Worm (Caenorhabditis elegans) whole organism, L3 larva: ENCODE data around the gene C07G1.15.

Experiments used
- nfya-1 ChIP-seq: sonication (generic microtip); optimal IDR thresholded peaks from 2 replicates; lab custom pipeline; 2017; ENCODE audit warnings: missing genetic modification characterization, mild to moderate bottlenecking, missing compliant biosample characterization, antibody characterized with exemption, moderate library complexity; ENCODE audit not compliant: insufficient read depth
- nhr-12 ChIP-seq: fragments of 150-350 bp; optimal IDR thresholded peaks from 2 replicates; lab custom pipeline; 2014; ENCODE audit warnings: missing biosample characterization, missing genetic modification characterization

DNA sequence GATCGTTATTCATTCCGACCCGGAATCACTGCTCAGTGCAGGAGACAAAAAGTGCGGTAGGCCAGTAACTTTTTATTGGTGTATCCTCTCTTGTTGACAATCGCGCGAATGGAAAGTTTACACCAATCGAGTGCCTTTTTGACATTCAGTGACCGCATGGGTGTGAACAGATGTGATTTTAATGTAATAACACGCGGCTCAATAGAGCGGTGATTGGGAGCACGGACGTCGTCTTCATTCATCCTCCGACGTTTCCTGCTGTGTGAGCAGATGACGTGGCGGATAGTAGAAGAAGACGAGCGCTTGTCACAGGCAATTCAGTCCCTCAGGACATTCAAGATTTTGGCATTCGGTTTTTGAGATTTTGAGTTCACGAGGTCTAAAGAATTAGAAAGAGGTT is 12.8 kb downstream of the C07G1.15 start:
- no peak for TF ChIP-seq nfya-1
- no peak for TF ChIP-seq nhr-12 (tag; lab: Kevin White, UChicago)
